Worm (Caenorhabditis elegans) whole organism, L2 larva: ENCODE measurements around the gene F38A1.6.

Experiments used
- blmp-1 ChIP-seq: sonication (generic microtip); optimal IDR thresholded peaks from 2 replicates; lab custom pipeline; 2017; ENCODE audit warnings: missing genetic modification characterization, mild to moderate bottlenecking, missing compliant biosample characterization, antibody characterized with exemption, moderate library complexity; ENCODE audit not compliant: insufficient read depth
- egl-27 ChIP-seq: sonication (generic microtip); optimal IDR thresholded peaks from 3 replicates; lab custom pipeline; 2017; ENCODE audit warnings: missing biosample characterization, missing genetic modification reagents, missing genetic modification characterization
- lin-39 ChIP-seq: fragments of 150-350 bp; optimal IDR thresholded peaks from 2 replicates; lab custom pipeline; 2014; ENCODE audit warnings: missing biosample characterization, missing genetic modification reagents, missing genetic modification characterization
- mab-5 ChIP-seq: fragments of 150-350 bp; optimal IDR thresholded peaks from 2 replicates; lab custom pipeline; 2014; ENCODE audit warnings: missing biosample characterization, missing genetic modification characterization
- nhr-10 ChIP-seq: sonication (generic microtip); optimal IDR thresholded peaks from 2 replicates; lab custom pipeline; 2017; ENCODE audit warnings: missing biosample characterization, missing genetic modification characterization
- nhr-21 ChIP-seq: fragments of 150-350 bp; optimal IDR thresholded peaks from 2 replicates; lab custom pipeline; 2014; ENCODE audit warnings: missing biosample characterization, missing genetic modification characterization
- nhr-237 ChIP-seq: fragments of 150-350 bp; optimal IDR thresholded peaks from 2 replicates; lab custom pipeline; 2014; ENCODE audit warnings: missing biosample characterization, missing genetic modification characterization
- nhr-6 ChIP-seq: fragments of 150-350 bp; optimal IDR thresholded peaks from 2 replicates; lab custom pipeline; 2014; ENCODE audit warnings: missing biosample characterization, missing genetic modification characterization

- TF ChIP-seq mab-5 (tag; lab: Kevin White, UChicago) (no peak), nhr-237 (tag; lab: Kevin White, UChicago) (no peak), blmp-1 (tag; lab: Kevin White, UChicago) (no peak), nhr-6 (no peak), nhr-21 (tag; lab: Kevin White, UChicago) (no peak), lin-39 (tag; lab: Kevin White, UChicago) (no peak), egl-27 (no peak), nhr-10 (no peak)
Measured at ce11 chrIV:1221167-1221566, 30.5 kb upstream of the F38A1.6 start, which contains the start of gene W09G12.10.
